Fruit fly (Drosophila melanogaster) whole organism, adult: Measurements from ENCODE around the gene Pph13.

Source experiments
- CG14711 ChIP-seq: fragments of 200-800 bp; sonication (Bioruptor generic); optimal IDR thresholded peaks from 2 replicates; lab custom pipeline; 2018; ENCODE audit warnings: missing biosample characterization, mild to moderate bottlenecking, missing genetic modification characterization, moderate library complexity
- CG5204 ChIP-seq: fragments of 200-800 bp; sonication (Bioruptor generic); optimal IDR thresholded peaks from 2 replicates; lab custom pipeline; 2016; ENCODE audit warnings: missing biosample characterization, missing genetic modification characterization
- Clk ChIP-seq: fragments of 200-800 bp; sonication (Bioruptor generic); optimal IDR thresholded peaks from 2 replicates; lab custom pipeline; 2017; ENCODE audit warnings: missing biosample characterization, missing genetic modification characterization
- Crg-1 ChIP-seq: fragments of 200-800 bp; sonication (Bioruptor generic); optimal IDR thresholded peaks from 2 replicates; lab custom pipeline; 2016; ENCODE audit warnings: missing biosample characterization, missing genetic modification characterization
- Mnt ChIP-seq: fragments of 200-800 bp; sonication (Bioruptor generic); optimal IDR thresholded peaks from 2 replicates; lab custom pipeline; 2016; ENCODE audit warnings: missing biosample characterization, mild to moderate bottlenecking, missing genetic modification characterization
- tj ChIP-seq: fragments of 200-800 bp; sonication (Bioruptor generic); optimal IDR thresholded peaks from 3 replicates; lab custom pipeline; 2017; ENCODE audit warnings: missing biosample characterization, mild to moderate bottlenecking, missing genetic modification characterization, moderate library complexity

DNA sequence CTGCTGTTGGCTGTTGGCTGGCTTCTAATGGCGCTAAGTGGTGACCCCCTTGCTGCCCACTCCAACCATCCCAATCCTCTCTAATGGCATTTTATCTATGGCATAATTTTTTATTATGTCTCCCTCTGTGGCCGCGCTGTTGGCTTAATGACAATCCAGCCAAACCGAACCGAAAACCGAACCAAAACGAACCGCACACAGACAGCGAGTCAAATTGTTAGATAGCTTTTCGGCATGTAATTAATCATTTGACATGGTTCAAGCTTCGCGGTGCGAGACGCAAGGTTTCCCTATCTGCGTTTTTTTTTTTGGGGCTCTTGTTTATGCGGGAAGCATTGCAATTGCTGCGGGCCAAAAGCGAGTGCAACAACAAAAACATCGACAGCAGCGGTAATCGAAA lies 49.6 kb upstream of the Pph13 start:
- TF ChIP-seq CG5204 = no peak
- TF ChIP-seq Mnt (GFP tag; lab: Kevin White, UChicago) = no peak
- TF ChIP-seq Clk = no peak
- no peak for TF ChIP-seq CG14711 (tag; lab: Kevin White, UChicago)
- no peak for TF ChIP-seq tj
- no peak for TF ChIP-seq Crg-1 (GFP tag; lab: Kevin White, UChicago)
